Fruit fly (Drosophila melanogaster): ENCODE measurements around the gene qua.

dm6 chr2L:17437594-17437993 is 59.4 kb downstream of the qua start:
- TF ChIP-seq CG4496 (GFP tag; IDR thresholded peaks at IDR 0.05) (no peak), CG15710 (tag; optimal IDR thresholded peaks at IDR 0.05) (no peak), CG8301 (tag; optimal IDR thresholded peaks at IDR 0.05) (no peak), rn (GFP tag; IDR thresholded peaks at IDR 0.05) (no peak), CG17806 (tag; optimal IDR thresholded peaks at IDR 0.05) (no peak), CG14655 (GFP tag; optimal IDR thresholded peaks at IDR 0.05) (no peak), EcR (GFP tag; optimal IDR thresholded peaks at IDR 0.05) (no peak), CG10348 (GFP tag; IDR thresholded peaks at IDR 0.05) (no peak), D1 (tag; optimal IDR thresholded peaks at IDR 0.05) (no peak), Pif1B (GFP tag; optimal IDR thresholded peaks at IDR 0.05) (no peak), CG12605 (GFP tag; IDR thresholded peaks at IDR 0.05) (no peak), CG8159 (tag; optimal IDR thresholded peaks at IDR 0.05) (no peak), CG34367 (tag; optimal IDR thresholded peaks at IDR 0.05) (no peak)

Data from whole organism, pupa.